Worm (Caenorhabditis elegans): ENCODE results near the gene hrg-3.

hrg-3 gene

DNA sequence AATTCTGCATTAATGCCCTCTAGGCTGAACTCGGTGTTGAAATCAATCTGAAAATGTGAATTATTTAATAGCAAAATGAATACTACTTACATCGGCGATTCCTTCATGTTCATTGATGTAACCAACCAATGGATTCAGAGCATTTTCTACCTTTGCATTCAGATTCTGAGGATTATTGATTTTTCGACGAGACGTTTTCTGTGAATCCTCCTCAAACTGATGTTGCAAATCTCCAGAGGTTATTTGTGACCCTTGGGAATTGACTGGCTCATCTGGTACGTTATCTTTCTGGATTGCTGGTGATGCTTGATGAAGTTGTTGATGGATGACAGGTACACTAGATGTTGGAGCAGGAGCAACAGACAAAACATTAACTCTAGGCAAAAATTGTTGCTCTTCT, 25.8 kb downstream of the hrg-3 start:
- no peak for TF ChIP-seq fos-1 (tag; optimal IDR thresholded peaks at IDR 0.05)
- no peak for TF ChIP-seq elt-2 (tag; optimal IDR thresholded peaks at IDR 0.05)
- no peak for TF ChIP-seq fkh-2 (tag; optimal IDR thresholded peaks at IDR 0.05)
- no peak for TF ChIP-seq aly-2 (tag; optimal IDR thresholded peaks at IDR 0.05)
- no peak for TF ChIP-seq pha-4 (tag; optimal IDR thresholded peaks at IDR 0.05)
- TF ChIP-seq snpc-4 (tag; optimal IDR thresholded peaks at IDR 0.05) = no peak
- TF ChIP-seq nhr-12 (tag; optimal IDR thresholded peaks at IDR 0.05) = no peak
- no peak for TF ChIP-seq nhr-11 (tag; optimal IDR thresholded peaks at IDR 0.05)
- TF ChIP-seq ztf-11 (tag; optimal IDR thresholded peaks at IDR 0.05) = no peak

DNA sequence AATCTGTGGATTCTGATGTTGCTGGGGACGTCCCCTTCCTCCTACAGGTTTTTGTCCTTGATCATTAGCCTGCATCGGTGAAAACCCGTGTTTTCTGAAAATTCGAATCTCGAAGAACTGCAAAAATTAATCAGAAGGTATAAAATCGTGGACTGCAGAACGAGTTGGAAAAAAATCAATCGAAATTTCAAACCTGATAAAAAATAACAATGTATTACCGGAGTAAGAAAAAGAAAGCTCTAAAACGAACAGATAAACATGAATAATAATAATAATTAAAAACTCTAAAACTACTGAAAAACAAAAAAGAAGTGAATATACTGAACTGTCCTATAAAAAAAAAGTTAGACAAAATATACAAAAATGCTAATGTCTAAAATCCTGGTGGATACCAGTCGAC, 26.7 kb downstream of the hrg-3 start, which contains the start of gene F46B6.5:
TSS of gene F46B6.5 (minus strand) at position 101 of the 400 bp plus-strand sequence.
- TF ChIP-seq nhr-67 (tag; optimal IDR thresholded peaks at IDR 0.05) (no peak), fkh-2 (tag; optimal IDR thresholded peaks at IDR 0.05) (no peak), aly-2 (tag; optimal IDR thresholded peaks at IDR 0.05) (no peak), ceh-28 (tag; optimal IDR thresholded peaks at IDR 0.05) (no peak)

DNA sequence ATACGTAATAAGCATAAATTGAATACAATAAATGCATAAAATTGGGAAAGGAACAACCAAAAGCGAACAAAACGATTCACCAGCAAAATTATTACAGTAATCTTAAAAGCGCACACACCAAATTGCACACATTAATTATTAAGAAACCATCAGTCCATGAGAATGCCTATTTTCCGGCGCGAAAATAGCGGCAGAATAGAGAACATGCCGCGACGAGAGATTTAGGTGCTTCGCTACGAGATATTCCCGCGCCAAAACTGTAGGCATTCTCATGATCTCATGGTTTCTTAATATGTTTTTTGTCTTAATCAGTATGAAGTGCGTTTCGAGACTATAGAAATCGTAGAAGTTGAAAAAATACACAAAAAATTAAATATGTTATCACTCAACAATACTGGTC, 27.9 kb downstream of the hrg-3 start:
- TF ChIP-seq fkh-2 (tag; optimal IDR thresholded peaks at IDR 0.05) (no peak), sea-2 (GFP tag; optimal IDR thresholded peaks at IDR 0.05) (no peak), egl-5 (tag; optimal IDR thresholded peaks at IDR 0.05) (no peak), nhr-43 (tag; optimal IDR thresholded peaks at IDR 0.05; ENCODE audit: poor library complexity, severe bottlenecking) (no peak), pqm-1 (tag; optimal IDR thresholded peaks at IDR 0.05) (no peak), zag-1 (tag; optimal IDR thresholded peaks at IDR 0.05) (no peak)

DNA sequence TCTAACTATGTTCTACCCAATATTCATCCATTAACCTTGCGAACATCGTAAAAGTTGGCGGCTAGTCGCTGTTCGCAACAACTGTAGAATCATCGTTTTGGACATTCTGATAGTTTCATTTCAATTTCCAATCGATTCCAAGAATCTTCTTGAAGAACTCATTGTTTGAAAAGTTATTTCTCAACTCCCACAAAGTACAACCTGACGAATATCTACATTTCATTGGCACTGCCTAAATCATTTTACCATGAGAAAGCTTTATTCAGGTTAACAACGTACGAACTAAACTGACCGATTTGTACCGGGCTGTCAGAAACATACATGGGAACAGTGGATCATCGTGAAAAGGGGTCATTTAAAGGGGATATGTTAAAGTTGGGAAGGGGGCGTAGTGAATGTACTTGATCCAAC, 30.5 kb downstream of the hrg-3 start, which contains the start of gene F46B6.6:
TSS of gene F46B6.6 (minus strand) at position 148 of the 411 bp plus-strand sequence.
- TF ChIP-seq mdl-1 (tag; optimal IDR thresholded peaks at IDR 0.05) = no peak
- no peak for TF ChIP-seq ceh-9 (tag; optimal IDR thresholded peaks at IDR 0.05)
- no peak for TF ChIP-seq ztf-4 (tag; optimal IDR thresholded peaks at IDR 0.05)
- TF ChIP-seq pha-4 (tag; optimal IDR thresholded peaks at IDR 0.05) = no peak
- TF ChIP-seq ama-1 (optimal IDR thresholded peaks at IDR 0.05) = peak; percentile 80
- no peak for TF ChIP-seq nhr-28 (tag; optimal IDR thresholded peaks at IDR 0.05)
- TF ChIP-seq tbx-2 (tag; optimal IDR thresholded peaks at IDR 0.05) = no peak
- TF ChIP-seq snpc-4 (tag; optimal IDR thresholded peaks at IDR 0.05) = no peak
- no peak for TF ChIP-seq ZK546.5 (tag; optimal IDR thresholded peaks at IDR 0.05)
- no peak for TF ChIP-seq lin-15B (tag; optimal IDR thresholded peaks at IDR 0.05)
- TF ChIP-seq elt-2 (tag; optimal IDR thresholded peaks at IDR 0.05) = peak; percentile 21
- TF ChIP-seq pqm-1 (tag; optimal IDR thresholded peaks at IDR 0.05) = no peak
- no peak for TF ChIP-seq aly-2 (tag; optimal IDR thresholded peaks at IDR 0.05)
- TF ChIP-seq nhr-43 (tag; optimal IDR thresholded peaks at IDR 0.05; ENCODE audit: poor library complexity, severe bottlenecking) = peak; percentile 49
- no peak for TF ChIP-seq eor-1 (tag; optimal IDR thresholded peaks at IDR 0.05)
- no peak for TF ChIP-seq nhr-23 (tag; optimal IDR thresholded peaks at IDR 0.05)

DNA sequence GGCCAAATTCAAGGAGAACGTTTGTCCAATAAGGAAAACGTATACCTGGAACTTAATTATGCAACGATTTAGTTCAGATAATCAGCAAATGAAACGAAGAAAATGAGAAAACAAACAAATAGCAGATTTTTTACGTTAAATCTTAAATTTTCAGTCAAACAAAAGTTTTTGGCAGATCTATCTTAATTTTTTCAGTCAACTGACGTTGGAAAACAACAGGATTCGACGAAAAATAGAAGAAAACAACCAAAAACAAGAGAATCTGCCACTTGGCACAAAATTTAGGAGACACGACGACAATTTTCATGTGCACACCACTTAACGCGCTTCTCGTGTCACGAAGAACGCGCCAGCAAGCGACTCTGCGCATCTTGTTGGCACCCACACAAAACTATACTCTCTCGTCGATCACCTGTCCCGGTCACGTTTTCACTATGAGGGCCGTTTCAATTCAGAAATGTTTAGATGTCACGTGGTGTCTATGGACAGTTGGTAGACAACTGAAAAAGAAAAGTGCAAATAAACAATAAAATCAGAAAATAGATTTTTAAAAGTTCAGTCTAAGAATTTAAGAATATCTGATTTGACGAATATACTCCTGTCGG, 33.5 kb downstream of the hrg-3 start, which contains the start of gene ztf-7:
TSS of gene ztf-7 (minus strand) at position 51 of the 605 bp plus-strand sequence.
- TF ChIP-seq unc-39 (tag; optimal IDR thresholded peaks at IDR 0.05) = no peak
- TF ChIP-seq ceh-82 (tag; optimal IDR thresholded peaks at IDR 0.05) = peak; percentile 35
- peak; percentile 95 for TF ChIP-seq jun-1 (tag; optimal IDR thresholded peaks at IDR 0.05)
- peak; percentile 80 for TF ChIP-seq nhr-11 (tag; optimal IDR thresholded peaks at IDR 0.05)
- no peak for TF ChIP-seq nhr-76 (tag; optimal IDR thresholded peaks at IDR 0.05)
- peak; percentile 76 for TF ChIP-seq elt-1 (tag; optimal IDR thresholded peaks at IDR 0.05)
- TF ChIP-seq nhr-237 (tag; optimal IDR thresholded peaks at IDR 0.05) = no peak
- TF ChIP-seq mml-1 (tag; optimal IDR thresholded peaks at IDR 0.05) = no peak
- no peak for TF ChIP-seq fos-1 (tag; optimal IDR thresholded peaks at IDR 0.05)
- peak; percentile 96 for TF ChIP-seq pha-4 (tag; optimal IDR thresholded peaks at IDR 0.05)
- TF ChIP-seq ZK546.5 (tag; optimal IDR thresholded peaks at IDR 0.05) = no peak
- TF ChIP-seq nhr-25 (tag; optimal IDR thresholded peaks at IDR 0.05) = peak; percentile 99
- TF ChIP-seq egl-27 (tag; optimal IDR thresholded peaks at IDR 0.05) = peak; percentile 38
- no peak for TF ChIP-seq aly-2 (tag; optimal IDR thresholded peaks at IDR 0.05)
- TF ChIP-seq mdl-1 (tag; optimal IDR thresholded peaks at IDR 0.05) = peak; percentile 94
- peak; percentile 95 for TF ChIP-seq lin-39 (tag; optimal IDR thresholded peaks at IDR 0.05)
- TF ChIP-seq egl-5 (tag; optimal IDR thresholded peaks at IDR 0.05) = peak; percentile 91
- peak; percentile 88 for TF ChIP-seq tbx-2 (tag; optimal IDR thresholded peaks at IDR 0.05)
- TF ChIP-seq skn-1 (tag; optimal IDR thresholded peaks at IDR 0.05) = peak; percentile 68
- peak; percentile 73 for TF ChIP-seq pqm-1 (tag; optimal IDR thresholded peaks at IDR 0.05)
- TF ChIP-seq fkh-2 (tag; optimal IDR thresholded peaks at IDR 0.05) = no peak
- TF ChIP-seq ztf-4 (tag; optimal IDR thresholded peaks at IDR 0.05) = peak; percentile 74
- TF ChIP-seq ceh-9 (tag; optimal IDR thresholded peaks at IDR 0.05) = no peak
- no peak for TF ChIP-seq nhr-67 (tag; optimal IDR thresholded peaks at IDR 0.05)
- peak; percentile 94 for TF ChIP-seq nfya-1 (tag; optimal IDR thresholded peaks at IDR 0.05; ENCODE audit: insufficient read depth)
- no peak for TF ChIP-seq sea-2 (GFP tag; optimal IDR thresholded peaks at IDR 0.05)
- no peak for TF ChIP-seq elt-3 (tag; optimal IDR thresholded peaks at IDR 0.05)
- peak; percentile 80 for TF ChIP-seq hmg-11 (tag; optimal IDR thresholded peaks at IDR 0.05)
- peak; percentile 97 for TF ChIP-seq nhr-23 (tag; optimal IDR thresholded peaks at IDR 0.05)
- TF ChIP-seq nhr-12 (tag; optimal IDR thresholded peaks at IDR 0.05) = no peak
- no peak for TF ChIP-seq eor-1 (tag; optimal IDR thresholded peaks at IDR 0.05)
- no peak for TF ChIP-seq zag-1 (tag; optimal IDR thresholded peaks at IDR 0.05)
- TF ChIP-seq fkh-10 (GFP tag; optimal IDR thresholded peaks at IDR 0.05) = peak; percentile 87
- peak; percentile 93 for TF ChIP-seq snpc-4 (tag; optimal IDR thresholded peaks at IDR 0.05)
- TF ChIP-seq elt-2 (tag; optimal IDR thresholded peaks at IDR 0.05) = peak; percentile 89

All from whole organism, L3 larva.